Fruit fly (Drosophila melanogaster) whole organism, embryonic: ENCODE measurements around the gene Nup107.

Experiments used
- B-H1 ChIP-seq: fragments of 200-800 bp; sonication (Bioruptor generic); IDR thresholded peaks from 3 replicates; pipeline ENCODE4 v1.3.6; 2022; ENCODE audit warnings: missing biosample characterization, missing genetic modification characterization
- Bgb ChIP-seq: fragments of 200-800 bp; sonication (Bioruptor generic); IDR thresholded peaks from 2 replicates; pipeline ENCODE4 v1.3.6; 2022; ENCODE audit warnings: missing biosample characterization, missing genetic modification characterization; ENCODE audit not compliant: partially characterized antibody
- CG10654 ChIP-seq: fragments of 200-800 bp; sonication (Bioruptor generic); optimal IDR thresholded peaks from 2 replicates; lab custom pipeline; 2016; ENCODE audit warnings: missing biosample characterization, missing genetic modification characterization
- CG10959 ChIP-seq: fragments of 200-800 bp; sonication (Bioruptor generic); IDR thresholded peaks from 2 replicates; pipeline ENCODE4 v1.3.6; 2022; ENCODE audit warnings: missing biosample characterization, missing genetic modification characterization
- CG10979 ChIP-seq: fragments of 200-800 bp; sonication (Bioruptor generic); optimal IDR thresholded peaks from 2 replicates; lab custom pipeline; 2018; ENCODE audit warnings: missing biosample characterization, mild to moderate bottlenecking, missing genetic modification characterization, moderate library complexity
- CG12071 ChIP-seq: fragments of 200-800 bp; sonication (Bioruptor generic); optimal IDR thresholded peaks from 3 replicates; lab custom pipeline; 2018; ENCODE audit warnings: missing biosample characterization, mild to moderate bottlenecking, missing genetic modification characterization
- CG12769 ChIP-seq: fragments of 200-800 bp; sonication (Bioruptor generic); optimal IDR thresholded peaks from 2 replicates; lab custom pipeline; 2019; ENCODE audit warnings: missing biosample characterization, mild to moderate bottlenecking, missing genetic modification characterization, moderate library complexity
- CG17359 ChIP-seq: fragments of 200-800 bp; sonication (Bioruptor generic); optimal IDR thresholded peaks from 3 replicates; lab custom pipeline; 2018; ENCODE audit warnings: missing biosample characterization, mild to moderate bottlenecking, missing genetic modification characterization, moderate library complexity
- CG30431 ChIP-seq: fragments of 200-800 bp; sonication (Bioruptor generic); optimal IDR thresholded peaks from 2 replicates; lab custom pipeline; 2017; ENCODE audit warnings: missing biosample characterization, missing genetic modification characterization
- CG31441 ChIP-seq: fragments of 200-800 bp; sonication (Bioruptor generic); IDR thresholded peaks from 2 replicates; pipeline ENCODE4 v1.3.6; 2022; ENCODE audit warnings: missing biosample characterization, missing genetic modification characterization
- CG3995 ChIP-seq: fragments of 200-800 bp; sonication (Bioruptor generic); optimal IDR thresholded peaks from 3 replicates; lab custom pipeline; 2016; ENCODE audit warnings: missing biosample characterization, missing genetic modification characterization
- CG4404 ChIP-seq: fragments of 200-800 bp; sonication (Bioruptor generic); IDR thresholded peaks from 2 replicates; pipeline ENCODE4 v1.3.6; 2022; ENCODE audit warnings: missing biosample characterization, missing genetic modification characterization
- CG4424 ChIP-seq: fragments of 200-800 bp; sonication (Bioruptor generic); optimal IDR thresholded peaks from 3 replicates; lab custom pipeline; 2016; ENCODE audit warnings: missing biosample characterization, missing genetic modification characterization
- CG5180 ChIP-seq: fragments of 200-800 bp; sonication (Bioruptor generic); optimal IDR thresholded peaks from 3 replicates; lab custom pipeline; 2017; ENCODE audit warnings: missing biosample characterization, missing genetic modification characterization, mild to moderate bottlenecking, moderate library complexity, missing genetic modification reagents
- CG6654 ChIP-seq: fragments of 200-800 bp; sonication (Bioruptor generic); optimal IDR thresholded peaks from 2 replicates; lab custom pipeline; 2017; ENCODE audit warnings: missing biosample characterization, mild to moderate bottlenecking, missing genetic modification characterization
- CG7556 ChIP-seq: fragments of 200-800 bp; sonication (Bioruptor generic); optimal IDR thresholded peaks from 2 replicates; lab custom pipeline; 2017; ENCODE audit warnings: missing biosample characterization, mild to moderate bottlenecking, missing genetic modification characterization
- CG8089 ChIP-seq: fragments of 200-800 bp; sonication (Bioruptor generic); optimal IDR thresholded peaks from 3 replicates; lab custom pipeline; 2016; ENCODE audit warnings: missing biosample characterization, missing genetic modification characterization
- CG8290 ChIP-seq, 3 experiments: fragments of 200-800 bp; sonication (Bioruptor generic); optimal IDR thresholded peaks; 2 replicates each; lab custom pipeline; 2016 to 2019; ENCODE audit warnings: missing biosample characterization in 3 of 3, missing genetic modification characterization in 3 of 3, mild to moderate bottlenecking in 2 of 3, moderate library complexity in 1 of 3
- CG8944 ChIP-seq: fragments of 200-800 bp; sonication (Bioruptor generic); optimal IDR thresholded peaks from 3 replicates; lab custom pipeline; 2016; ENCODE audit warnings: missing biosample characterization, missing genetic modification characterization
- Doc3 ChIP-seq: fragments of 200-800 bp; sonication (Bioruptor generic); IDR thresholded peaks from 3 replicates; pipeline ENCODE4 v1.3.6; 2022; ENCODE audit warnings: missing biosample characterization, missing genetic modification characterization; ENCODE audit not compliant: partially characterized antibody
- Fer1 ChIP-seq: fragments of 200-800 bp; sonication (Bioruptor generic); optimal IDR thresholded peaks from 2 replicates; lab custom pipeline; 2017; ENCODE audit warnings: missing biosample characterization, mild to moderate bottlenecking, missing genetic modification characterization
- Fer3 ChIP-seq: fragments of 200-800 bp; sonication (Bioruptor generic); optimal IDR thresholded peaks from 2 replicates; lab custom pipeline; 2018; ENCODE audit warnings: missing biosample characterization, mild to moderate bottlenecking, missing genetic modification characterization, moderate library complexity
- Gsc ChIP-seq: fragments of 200-800 bp; sonication (Bioruptor generic); IDR thresholded peaks from 2 replicates; pipeline ENCODE4 v1.3.6; 2022; ENCODE audit warnings: missing biosample characterization, missing genetic modification characterization
- H15 ChIP-seq: fragments of 200-800 bp; sonication (Bioruptor generic); IDR thresholded peaks from 3 replicates; pipeline ENCODE4 v1.3.6; 2022; ENCODE audit warnings: missing biosample characterization, missing genetic modification characterization
- MBD-R2 ChIP-seq: fragments of 200-800 bp; sonication (Bioruptor generic); IDR thresholded peaks from 2 replicates; pipeline ENCODE4 v1.3.6; 2022; ENCODE audit warnings: missing biosample characterization, missing genetic modification characterization
- Oli ChIP-seq: fragments of 200-800 bp; sonication (Bioruptor generic); optimal IDR thresholded peaks from 2 replicates; lab custom pipeline; 2018; ENCODE audit warnings: missing biosample characterization, mild to moderate bottlenecking, missing genetic modification characterization, moderate library complexity
- Sox102F ChIP-seq: fragments of 200-800 bp; sonication (Bioruptor generic); optimal IDR thresholded peaks from 2 replicates; lab custom pipeline; 2018; ENCODE audit warnings: missing biosample characterization, mild to moderate bottlenecking, missing genetic modification characterization, moderate library complexity
- Stat92E ChIP-seq, 3 experiments: fragments of >200 bp in 2 of 3; fragments of 200-800 bp in 1 of 3; sonication (Bioruptor generic) in 1 of 3; optimal IDR thresholded peaks; 2 replicates each; lab custom pipeline; 2017 to 2019; ENCODE audit warnings: missing biosample characterization in 3 of 3, missing genetic modification characterization in 3 of 3, mild to moderate bottlenecking in 1 of 3, moderate library complexity in 1 of 3
- Xbp1 ChIP-seq: fragments of 200-800 bp; sonication (Bioruptor generic); optimal IDR thresholded peaks from 3 replicates; lab custom pipeline; 2016; ENCODE audit warnings: missing biosample characterization, mild to moderate bottlenecking, missing genetic modification characterization
- YL-1 ChIP-seq: fragments of 200-800 bp; sonication (Bioruptor generic); optimal IDR thresholded peaks from 3 replicates; lab custom pipeline; 2017; ENCODE audit warnings: missing biosample characterization, mild to moderate bottlenecking, missing genetic modification characterization
- aop ChIP-seq: fragments of 200-800 bp; sonication (Bioruptor generic); IDR thresholded peaks from 2 replicates; pipeline ENCODE4 v1.3.6; 2022; ENCODE audit warnings: missing biosample characterization, missing genetic modification characterization
- ato ChIP-seq: fragments of 200-800 bp; sonication (Bioruptor generic); IDR thresholded peaks from 2 replicates; pipeline ENCODE4 v1.3.6; 2022; ENCODE audit warnings: missing biosample characterization, missing genetic modification characterization; ENCODE audit not compliant: partially characterized antibody
- bab2 ChIP-seq: fragments of 200-800 bp; sonication (Bioruptor generic); optimal IDR thresholded peaks from 2 replicates; lab custom pipeline; 2016; ENCODE audit warnings: missing biosample characterization, missing genetic modification characterization
- cad ChIP-seq: fragments of >200 bp; optimal IDR thresholded peaks from 2 replicates; lab custom pipeline; 2017; ENCODE audit warnings: missing biosample characterization, missing genetic modification characterization
- cg ChIP-seq: fragments of 200-800 bp; sonication (Bioruptor generic); optimal IDR thresholded peaks from 3 replicates; lab custom pipeline; 2019; ENCODE audit warnings: missing biosample characterization, mild to moderate bottlenecking, missing genetic modification characterization, moderate library complexity
- chinmo ChIP-seq: fragments of 200-800 bp; sonication (Bioruptor generic); IDR thresholded peaks from 4 replicates; pipeline ENCODE4 v1.3.6; 2022; ENCODE audit warnings: missing biosample characterization, missing genetic modification characterization; ENCODE audit not compliant: partially characterized antibody
- gem ChIP-seq: fragments of 200-800 bp; sonication (Bioruptor generic); optimal IDR thresholded peaks from 2 replicates; lab custom pipeline; 2019; ENCODE audit warnings: missing biosample characterization, mild to moderate bottlenecking, missing genetic modification characterization, moderate library complexity
- grau ChIP-seq: fragments of 200-800 bp; optimal IDR thresholded peaks from 3 replicates; lab custom pipeline; 2019; ENCODE audit warnings: missing biosample characterization, mild to moderate bottlenecking, missing genetic modification characterization, moderate library complexity
- grn ChIP-seq: fragments of 200-800 bp; sonication (Bioruptor generic); optimal IDR thresholded peaks from 3 replicates; lab custom pipeline; 2017; ENCODE audit warnings: missing biosample characterization, missing genetic modification characterization
- gsb ChIP-seq: fragments of 200-800 bp; sonication (Bioruptor generic); IDR thresholded peaks from 2 replicates; pipeline ENCODE4 v1.3.6; 2022; ENCODE audit warnings: missing biosample characterization, missing genetic modification characterization
- her ChIP-seq: fragments of 200-800 bp; sonication (Bioruptor generic); optimal IDR thresholded peaks from 2 replicates; lab custom pipeline; 2016; ENCODE audit warnings: missing biosample characterization, missing genetic modification characterization
- onecut ChIP-seq: fragments of 200-800 bp; sonication (Bioruptor generic); IDR thresholded peaks from 2 replicates; pipeline ENCODE4 v1.3.6; 2022; ENCODE audit warnings: missing biosample characterization, missing genetic modification characterization
- pfk ChIP-seq: fragments of 200-800 bp; sonication (Bioruptor generic); optimal IDR thresholded peaks from 2 replicates; lab custom pipeline; 2018; ENCODE audit warnings: missing biosample characterization, mild to moderate bottlenecking, missing genetic modification characterization, moderate library complexity
- repo ChIP-seq: fragments of 200-800 bp; sonication (Bioruptor generic); optimal IDR thresholded peaks from 2 replicates; lab custom pipeline; 2016; ENCODE audit warnings: missing biosample characterization, missing genetic modification characterization
- row ChIP-seq: fragments of 200-800 bp; sonication (Bioruptor generic); IDR thresholded peaks from 3 replicates; pipeline ENCODE4 v1.3.6; 2022; ENCODE audit warnings: missing biosample characterization, missing genetic modification characterization
- sens-2 ChIP-seq: fragments of 200-800 bp; sonication (Bioruptor generic); IDR thresholded peaks from 2 replicates; pipeline ENCODE4 v1.3.6; 2022; ENCODE audit warnings: missing biosample characterization, missing genetic modification characterization
- slp2 ChIP-seq: fragments of 200-800 bp; sonication (Bioruptor generic); optimal IDR thresholded peaks from 2 replicates; lab custom pipeline; 2016; ENCODE audit warnings: missing biosample characterization, missing genetic modification characterization
- stc ChIP-seq: fragments of 200-800 bp; sonication (Bioruptor generic); IDR thresholded peaks from 2 replicates; pipeline ENCODE4 v1.3.6; 2022; ENCODE audit warnings: missing biosample characterization, missing genetic modification characterization
- tna ChIP-seq: fragments of 200-800 bp; sonication (Bioruptor generic); IDR thresholded peaks from 2 replicates; pipeline ENCODE4 v1.3.6; 2022; ENCODE audit warnings: missing biosample characterization, missing genetic modification characterization; ENCODE audit not compliant: partially characterized antibody
- tx ChIP-seq: fragments of 200-800 bp; sonication (Bioruptor generic); optimal IDR thresholded peaks from 2 replicates; lab custom pipeline; 2016; ENCODE audit warnings: missing biosample characterization, missing genetic modification characterization

The Nup107 gene

DNA sequence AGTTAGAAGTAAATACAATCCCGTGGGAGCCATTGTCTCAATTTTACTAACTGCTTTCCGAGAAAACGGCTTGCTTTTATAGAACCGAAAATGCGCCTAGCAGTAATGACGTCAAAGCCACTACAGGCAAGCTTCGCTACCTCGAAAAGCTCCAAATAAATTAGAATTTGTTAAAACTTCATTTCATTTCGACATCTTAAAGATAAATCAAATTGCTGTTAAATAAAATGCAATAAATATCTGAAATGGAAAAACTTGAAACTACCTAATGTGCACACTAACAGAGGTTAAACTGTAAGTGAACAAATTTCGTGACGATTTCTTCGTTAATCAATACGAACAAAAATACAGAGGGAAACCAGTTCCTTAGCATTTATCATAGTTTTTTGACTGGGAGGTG lies 37.9 kb downstream of the Nup107 start, which contains the start of gene CG7300 (continued):
- TF ChIP-seq CG31441 (GFP tag; lab: Robert Waterston, UW) (peak; percentile 51), tx (GFP tag; lab: Kevin White, UChicago) (no peak), CG10979 (peak; percentile 54), gem (peak; percentile 77), gsb (GFP tag; lab: Robert Waterston, UW) (0 out of 2 replicates have a peak, but pooled peaks have one; percentile 38), YL-1 (GFP tag; lab: Kevin White, UChicago) (no peak), repo (GFP tag; lab: Kevin White, UChicago) (no peak), CG12769 (peak; percentile 53), Doc3 (GFP tag; lab: Robert Waterston, UW) (no peak), CG4424 (GFP tag; lab: Kevin White, UChicago) (peak; percentile 38), onecut (GFP tag; lab: Robert Waterston, UW) (no peak), bab2 (GFP tag; lab: Kevin White, UChicago) (peak; percentile 24), CG6654 (GFP tag; lab: Kevin White, UChicago) (no peak), CG17359 (tag; lab: Kevin White, UChicago) (peak; percentile 61), Bgb (GFP tag; lab: Robert Waterston, UW) (no peak), CG4404 (GFP tag; lab: Robert Waterston, UW) (no peak), Gsc (GFP tag; lab: Robert Waterston, UW) (no peak), cad (GFP tag; lab: Kevin White, UChicago) (no peak), ato (GFP tag; lab: Robert Waterston, UW) (no peak), Sox102F (peak; percentile 64), CG10654 (GFP tag; lab: Kevin White, UChicago) (no peak), Fer3 (tag; lab: Kevin White, UChicago) (peak; percentile 62), CG3995 (GFP tag; lab: Kevin White, UChicago) (no peak), cg (GFP tag; lab: Kevin White, UChicago) (no peak), CG8089 (no peak), CG12071 (peak; percentile 37), slp2 (GFP tag; lab: Kevin White, UChicago) (no peak), Oli (tag; lab: Kevin White, UChicago) (peak; percentile 57), sens-2 (GFP tag; lab: Robert Waterston, UW) (no peak), pfk (GFP tag; lab: Kevin White, UChicago) (no peak), row (peak; percentile 73), Fer1 (GFP tag; lab: Kevin White, UChicago) (no peak), CG30431 (peak; percentile 9), CG8290 (GFP tag; optimal IDR thresholded peaks at IDR 0.05; lab: Kevin White, UChicago) (no peak), CG8290 (tag; optimal IDR thresholded peaks at IDR 0.05; lab: Kevin White, UChicago) (no peak), stc (GFP tag; lab: Robert Waterston, UW) (no peak; the same call in 1 of the 2 replicates), tna (GFP tag; lab: Robert Waterston, UW) (no peak), B-H1 (GFP tag; lab: Robert Waterston, UW) (peak; percentile 26; the same call in 1 of the 3 replicates), CG10959 (GFP tag; lab: Robert Waterston, UW) (no peak), her (GFP tag; lab: Kevin White, UChicago) (peak; percentile 45), grn (GFP tag; lab: Kevin White, UChicago) (no peak), chinmo (GFP tag; lab: Robert Waterston, UW) (no peak), CG5180 (GFP tag; lab: Kevin White, UChicago) (no peak), grau (tag; lab: Kevin White, UChicago) (peak; percentile 89), Xbp1 (GFP tag; lab: Kevin White, UChicago) (peak; percentile 56), Stat92E (GFP tag; optimal IDR thresholded peaks at IDR 0.05; lab: Kevin White, UChicago) (no peak), CG7556 (peak; percentile 36), CG8944 (peak; percentile 23), MBD-R2 (GFP tag; lab: Robert Waterston, UW) (no peak), aop (GFP tag; lab: Robert Waterston, UW) (no peak), H15 (GFP tag; lab: Robert Waterston, UW) (0 out of 3 replicates have a peak, but pooled peaks have one; percentile 10)
